Worm (Caenorhabditis elegans) whole organism, L2 larva: ENCODE results near the gene pph-2.

Source experiments
- ceh-16 ChIP-seq: fragments of 150-350 bp; optimal IDR thresholded peaks from 2 replicates; lab custom pipeline; 2014; ENCODE audit warnings: missing biosample characterization, missing genetic modification characterization
- ceh-82 ChIP-seq: fragments of 150-350 bp; optimal IDR thresholded peaks from 2 replicates; lab custom pipeline; 2014; ENCODE audit warnings: missing biosample characterization, missing genetic modification characterization
- mdl-1 ChIP-seq, 2 experiments: fragments of 150-350 bp in 1 of 2; sonication (generic microtip) in 1 of 2; optimal IDR thresholded peaks; 2 replicates each; lab custom pipeline; 2017; ENCODE audit warnings: missing biosample characterization in 2 of 2, missing genetic modification characterization in 2 of 2
- nhr-129 ChIP-seq: fragments of 150-350 bp; optimal IDR thresholded peaks from 2 replicates; lab custom pipeline; 2014; ENCODE audit warnings: missing biosample characterization, missing genetic modification characterization

DNA sequence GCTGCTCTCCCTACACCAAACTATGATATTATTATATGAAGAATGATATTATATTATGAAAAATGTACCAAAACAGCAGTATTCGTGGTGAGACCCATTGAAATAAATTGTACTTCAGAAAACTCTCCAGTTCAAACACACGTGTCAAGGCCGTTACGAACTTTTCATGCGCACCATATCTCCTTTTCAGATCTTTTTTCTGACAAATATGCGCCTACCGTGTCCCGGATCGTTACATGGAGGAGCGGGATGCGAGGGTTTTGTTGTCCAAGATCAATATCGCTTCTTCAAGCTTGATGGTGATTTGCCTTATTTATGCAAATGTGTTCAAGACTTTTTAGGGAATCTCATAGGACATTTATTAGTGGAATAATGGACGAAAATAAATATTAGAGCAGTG lies 26.1 kb upstream of the pph-2 start:
- TF ChIP-seq mdl-1 (tag; optimal IDR thresholded peaks at IDR 0.05; lab: Kevin White, UChicago) (no peak), ceh-82 (no peak), ceh-16 (tag; lab: Kevin White, UChicago) (peak; percentile 58), nhr-129 (tag; lab: Kevin White, UChicago) (no peak)
